Fruit fly (Drosophila melanogaster) whole organism, embryonic: ENCODE data around the gene AP-1sigma.

ENCODE experiments used
- Awh ChIP-seq: fragments of 200-800 bp; sonication (Bioruptor generic); IDR thresholded peaks from 2 replicates; pipeline ENCODE4, ENCODE4 v1.3.6; 2022; ENCODE audit warnings: missing biosample characterization, missing genetic modification characterization
- Bteb2 ChIP-seq: fragments of 200-800 bp; sonication (Bioruptor generic); optimal IDR thresholded peaks from 2 replicates; lab custom pipeline; 2016; ENCODE audit warnings: missing biosample characterization, missing genetic modification characterization
- CG11398 ChIP-seq: fragments of 200-800 bp; sonication (Bioruptor generic); optimal IDR thresholded peaks from 2 replicates; lab custom pipeline; 2016; ENCODE audit warnings: missing biosample characterization, missing genetic modification characterization
- CG13287 ChIP-seq: fragments of 200-800 bp; sonication (Bioruptor generic); IDR thresholded peaks from 2 replicates; pipeline ENCODE4 v1.3.6; 2022; ENCODE audit warnings: missing biosample characterization, missing genetic modification characterization; ENCODE audit not compliant: partially characterized antibody
- CG17612 ChIP-seq: fragments of 200-800 bp; sonication (Bioruptor generic); IDR thresholded peaks from 2 replicates; pipeline ENCODE4 v1.3.6; 2022; ENCODE audit warnings: missing biosample characterization, missing genetic modification characterization
- CG17912 ChIP-seq: fragments of 200-800 bp; sonication (Bioruptor generic); optimal IDR thresholded peaks from 2 replicates; lab custom pipeline; 2018; ENCODE audit warnings: missing biosample characterization, mild to moderate bottlenecking, missing genetic modification characterization
- CG18764 ChIP-seq: fragments of 200-800 bp; sonication (Bioruptor generic); optimal IDR thresholded peaks from 3 replicates; lab custom pipeline; 2016; ENCODE audit warnings: missing biosample characterization, missing genetic modification characterization
- CG2199 ChIP-seq: fragments of 200-800 bp; sonication (Bioruptor generic); IDR thresholded peaks from 3 replicates; pipeline ENCODE4 v1.3.6; 2022; ENCODE audit warnings: missing biosample characterization, missing genetic modification characterization
- CG2889 ChIP-seq: fragments of 200-800 bp; sonication (Bioruptor generic); IDR thresholded peaks from 3 replicates; pipeline ENCODE4 v1.3.6; 2022; ENCODE audit warnings: missing biosample characterization, missing genetic modification characterization
- CG33213 ChIP-seq: fragments of 200-800 bp; sonication (Bioruptor generic); optimal IDR thresholded peaks from 3 replicates; lab custom pipeline; 2016; ENCODE audit warnings: missing biosample characterization, missing genetic modification characterization
- CG3407 ChIP-seq: fragments of 200-800 bp; sonication (Bioruptor generic); optimal IDR thresholded peaks from 2 replicates; lab custom pipeline; 2018; ENCODE audit warnings: missing biosample characterization, mild to moderate bottlenecking, missing genetic modification characterization
- CG34422 ChIP-seq: fragments of 200-800 bp; sonication (Bioruptor generic); IDR thresholded peaks from 3 replicates; pipeline ENCODE4 v1.3.6; 2022; ENCODE audit warnings: missing biosample characterization, missing genetic modification characterization
- CG3847 ChIP-seq: fragments of 200-800 bp; sonication (Bioruptor generic); IDR thresholded peaks from 2 replicates; pipeline ENCODE4 v1.3.6; 2022; ENCODE audit warnings: missing biosample characterization, missing genetic modification characterization
- CG4360 ChIP-seq: fragments of 200-800 bp; sonication (Bioruptor generic); IDR thresholded peaks from 2 replicates; pipeline ENCODE4 v1.3.6; 2022; ENCODE audit warnings: missing biosample characterization, missing genetic modification characterization
- CG4707 ChIP-seq: fragments of 200-800 bp; sonication (Bioruptor generic); optimal IDR thresholded peaks from 2 replicates; lab custom pipeline; 2018; ENCODE audit warnings: missing biosample characterization, mild to moderate bottlenecking, missing genetic modification characterization, moderate library complexity
- CG6175 ChIP-seq: fragments of 200-800 bp; sonication (Bioruptor generic); IDR thresholded peaks from 3 replicates; pipeline ENCODE4 v1.3.6; 2022; ENCODE audit warnings: missing biosample characterization, missing genetic modification characterization
- CG6654 ChIP-seq: fragments of 200-800 bp; sonication (Bioruptor generic); optimal IDR thresholded peaks from 2 replicates; lab custom pipeline; 2017; ENCODE audit warnings: missing biosample characterization, mild to moderate bottlenecking, missing genetic modification characterization
- CG7987 ChIP-seq: fragments of 200-800 bp; sonication (Bioruptor generic); optimal IDR thresholded peaks from 2 replicates; lab custom pipeline; 2018; ENCODE audit warnings: missing biosample characterization, mild to moderate bottlenecking, missing genetic modification characterization, moderate library complexity
- CG9727 ChIP-seq: fragments of 200-800 bp; sonication (Bioruptor generic); optimal IDR thresholded peaks from 3 replicates; lab custom pipeline; 2017; ENCODE audit warnings: missing biosample characterization, mild to moderate bottlenecking, missing genetic modification characterization
- CG9797 ChIP-seq: fragments of 200-800 bp; sonication (Bioruptor generic); optimal IDR thresholded peaks from 3 replicates; lab custom pipeline; 2018; ENCODE audit warnings: missing biosample characterization, mild to moderate bottlenecking, missing genetic modification characterization
- CG9876 ChIP-seq: fragments of 200-800 bp; sonication (Bioruptor generic); optimal IDR thresholded peaks from 2 replicates; lab custom pipeline; 2016; ENCODE audit warnings: missing biosample characterization, missing genetic modification characterization
- CoRest ChIP-seq: fragments of 200-800 bp; sonication (Bioruptor generic); optimal IDR thresholded peaks from 3 replicates; lab custom pipeline; 2018; ENCODE audit warnings: missing biosample characterization, mild to moderate bottlenecking, missing genetic modification characterization, moderate library complexity
- Deaf1 ChIP-seq: fragments of 200-800 bp; optimal IDR thresholded peaks from 3 replicates; lab custom pipeline; 2019; ENCODE audit warnings: missing biosample characterization, mild to moderate bottlenecking, missing genetic modification characterization, moderate library complexity
- Dip2 ChIP-seq: fragments of 200-800 bp; sonication (Bioruptor generic); IDR thresholded peaks from 2 replicates; pipeline ENCODE4 v1.3.6; 2022; ENCODE audit warnings: missing biosample characterization, missing genetic modification characterization
- Dll ChIP-seq: fragments of 200-800 bp; sonication (Bioruptor generic); IDR thresholded peaks from 4 replicates; pipeline ENCODE4 v1.3.6; 2022; ENCODE audit warnings: missing biosample characterization, missing genetic modification characterization; ENCODE audit not compliant: partially characterized antibody
- E2f2 ChIP-seq: fragments of 200-800 bp; sonication (Bioruptor generic); IDR thresholded peaks from 2 replicates; pipeline ENCODE4 v1.3.6; 2022; ENCODE audit warnings: missing biosample characterization, missing genetic modification characterization
- Elba2 ChIP-seq: fragments of 200-800 bp; sonication (Bioruptor generic); optimal IDR thresholded peaks from 3 replicates; lab custom pipeline; 2016; ENCODE audit warnings: missing biosample characterization, missing genetic modification characterization
- Fer1 ChIP-seq: fragments of 200-800 bp; sonication (Bioruptor generic); optimal IDR thresholded peaks from 2 replicates; lab custom pipeline; 2017; ENCODE audit warnings: missing biosample characterization, mild to moderate bottlenecking, missing genetic modification characterization
- Gug ChIP-seq: fragments of 200-800 bp; sonication (Bioruptor generic); IDR thresholded peaks from 4 replicates; pipeline ENCODE4 v1.3.6; 2022; ENCODE audit warnings: missing biosample characterization, missing genetic modification characterization
- Kr ChIP-seq: fragments of 200-800 bp; sonication (Bioruptor generic); optimal IDR thresholded peaks from 2 replicates; lab custom pipeline; 2017; ENCODE audit warnings: missing biosample characterization, mild to moderate bottlenecking, missing genetic modification characterization
- MESR4 ChIP-seq: fragments of 200-800 bp; sonication (Bioruptor generic); optimal IDR thresholded peaks from 2 replicates; lab custom pipeline; 2018; ENCODE audit warnings: missing biosample characterization, mild to moderate bottlenecking, missing genetic modification characterization, moderate library complexity
- Mes4 ChIP-seq: fragments of 200-800 bp; sonication (Bioruptor generic); optimal IDR thresholded peaks from 2 replicates; lab custom pipeline; 2016; ENCODE audit warnings: missing biosample characterization, missing genetic modification characterization
- Nf-YA ChIP-seq: fragments of 200-800 bp; sonication (Bioruptor generic); IDR thresholded peaks from 2 replicates; pipeline ENCODE4 v1.3.6; 2022; ENCODE audit warnings: missing biosample characterization, missing genetic modification characterization
- Optix ChIP-seq: fragments of 200-800 bp; sonication (Bioruptor generic); IDR thresholded peaks from 3 replicates; pipeline ENCODE4 v1.3.6; 2022; ENCODE audit warnings: missing biosample characterization, missing genetic modification characterization
- Side ChIP-seq: fragments of 200-800 bp; sonication (Bioruptor generic); optimal IDR thresholded peaks from 2 replicates; lab custom pipeline; 2016; ENCODE audit warnings: missing biosample characterization, missing genetic modification characterization
- Sin3A ChIP-seq: fragments of >200 bp; optimal IDR thresholded peaks from 2 replicates; lab custom pipeline; 2018
- ap ChIP-seq: fragments of 200-800 bp; sonication (Bioruptor generic); IDR thresholded peaks from 2 replicates; pipeline ENCODE4 v1.3.6; 2022; ENCODE audit warnings: missing biosample characterization, missing genetic modification characterization
- ato ChIP-seq: fragments of 200-800 bp; sonication (Bioruptor generic); IDR thresholded peaks from 2 replicates; pipeline ENCODE4 v1.3.6; 2022; ENCODE audit warnings: missing biosample characterization, missing genetic modification characterization; ENCODE audit not compliant: partially characterized antibody
- eve ChIP-seq, 2 experiments: fragments of >200 bp; optimal IDR thresholded peaks; 2 replicates each; lab custom pipeline; 2017; ENCODE audit warnings: missing biosample characterization in 2 of 2, missing genetic modification characterization in 2 of 2
- fd96Cb ChIP-seq: fragments of 200-800 bp; sonication (Bioruptor generic); optimal IDR thresholded peaks from 2 replicates; lab custom pipeline; 2018; ENCODE audit warnings: missing biosample characterization, mild to moderate bottlenecking, missing genetic modification characterization, moderate library complexity
- fu2 ChIP-seq: fragments of 200-800 bp; sonication (Bioruptor generic); optimal IDR thresholded peaks from 2 replicates; lab custom pipeline; 2016; ENCODE audit warnings: missing biosample characterization, missing genetic modification characterization
- gt ChIP-seq: fragments of 200-800 bp; sonication (Bioruptor generic); IDR thresholded peaks from 2 replicates; pipeline ENCODE4 v1.3.6; 2022; ENCODE audit warnings: missing biosample characterization, missing genetic modification characterization
- hkb ChIP-seq, 2 experiments: fragments of 200-800 bp in 1 of 2; fragments of >200 bp in 1 of 2; sonication (Bioruptor generic) in 1 of 2; IDR thresholded peaks in 1 of 2; optimal IDR thresholded peaks in 1 of 2; 2 replicates each; pipeline versions ENCODE4 v1.3.6 to Lab custom; 2017 to 2022; ENCODE audit warnings: missing biosample characterization in 1 of 2, missing genetic modification characterization in 1 of 2
- jigr1 ChIP-seq: fragments of 200-800 bp; sonication (Bioruptor generic); IDR thresholded peaks from 3 replicates; pipeline ENCODE4 v1.3.6; 2022; ENCODE audit warnings: missing biosample characterization, missing genetic modification characterization
- lilli ChIP-seq: fragments of 200-800 bp; sonication (Bioruptor generic); optimal IDR thresholded peaks from 3 replicates; lab custom pipeline; 2016; ENCODE audit warnings: missing biosample characterization, missing genetic modification characterization
- sisA ChIP-seq: fragments of 200-800 bp; sonication (Bioruptor generic); IDR thresholded peaks from 2 replicates; pipeline ENCODE4 v1.3.6; 2022; ENCODE audit warnings: missing biosample characterization, missing genetic modification characterization
- sob ChIP-seq: fragments of 200-800 bp; sonication (Bioruptor generic); IDR thresholded peaks from 2 replicates; pipeline ENCODE4 v1.3.6; 2022; ENCODE audit warnings: missing biosample characterization, missing genetic modification characterization
- tna ChIP-seq: fragments of 200-800 bp; sonication (Bioruptor generic); IDR thresholded peaks from 2 replicates; pipeline ENCODE4 v1.3.6; 2022; ENCODE audit warnings: missing biosample characterization, missing genetic modification characterization; ENCODE audit not compliant: partially characterized antibody
- zen2 ChIP-seq: fragments of 200-800 bp; sonication (Bioruptor generic); IDR thresholded peaks from 3 replicates; pipeline ENCODE4 v1.3.6; 2022; ENCODE audit warnings: missing biosample characterization, missing genetic modification characterization; ENCODE audit not compliant: partially characterized antibody

Gene AP-1sigma

DNA sequence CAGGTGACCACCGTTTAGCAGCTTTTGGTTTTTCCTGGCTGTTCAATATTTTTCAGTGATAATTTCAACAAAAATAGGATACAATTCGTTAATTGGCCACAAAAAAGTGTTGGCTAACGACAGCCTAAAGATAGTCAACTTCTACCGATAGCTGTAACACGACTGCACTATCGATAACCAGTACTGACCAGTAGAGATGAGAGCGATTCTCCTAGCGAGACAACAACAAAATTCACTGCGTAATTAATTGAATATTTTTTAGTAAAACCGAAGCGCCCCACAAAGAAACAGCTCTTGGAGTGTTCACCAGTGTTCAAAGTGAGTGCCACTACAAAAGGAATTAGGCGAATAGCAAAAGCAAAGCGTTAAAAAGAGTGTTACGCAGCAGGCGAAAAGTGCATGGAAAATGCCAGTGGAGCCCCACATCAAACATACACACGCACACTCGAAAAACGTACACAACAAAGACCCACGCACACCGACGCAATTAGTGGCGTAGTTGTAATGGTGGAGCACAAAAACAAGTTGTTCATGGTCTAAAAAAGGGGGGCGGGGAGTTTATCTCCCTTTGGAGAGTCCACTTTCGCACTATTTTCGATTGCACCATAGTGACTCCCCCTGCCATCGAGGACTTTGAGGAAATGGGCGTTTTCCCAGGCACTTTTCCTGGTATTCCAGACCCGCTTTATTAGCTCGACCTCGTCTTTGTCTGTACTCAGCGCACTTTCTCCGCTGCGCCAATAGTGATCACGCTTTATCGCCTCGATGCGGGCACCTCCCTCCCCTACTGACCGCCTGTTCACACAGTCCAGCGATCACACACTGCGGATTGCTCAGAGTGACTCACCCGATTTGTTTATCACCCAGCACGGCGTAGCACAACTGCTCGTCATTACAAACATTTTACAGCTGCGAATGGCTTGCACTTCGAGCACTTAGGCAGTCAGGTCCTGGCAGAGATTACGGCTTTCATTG is 34.7 kb downstream of the AP-1sigma start, which contains the start of the genes Epp and Rab7 (continued):
- TF ChIP-seq zen2 (GFP tag; lab: Robert Waterston, UW) (peak; percentile 94), eve (GFP tag; optimal IDR thresholded peaks at IDR 0.05; lab: Kevin White, UChicago) (no peak), CG2199 (GFP tag; lab: Robert Waterston, UW) (no peak), CG3407 (GFP tag; lab: Kevin White, UChicago) (no peak), CG11398 (GFP tag; lab: Kevin White, UChicago) (no peak), MESR4 (GFP tag; lab: Kevin White, UChicago) (peak; percentile 99), hkb (optimal IDR thresholded peaks at IDR 0.05; lab: Kevin White, UChicago) (no peak), hkb (GFP tag; IDR thresholded peaks at IDR 0.05; lab: Robert Waterston, UW) (no peak), CG33213 (GFP tag; lab: Kevin White, UChicago) (peak; percentile 51), CG18764 (peak; percentile 30), lilli (GFP tag; lab: Kevin White, UChicago) (peak; percentile 67), ap (no peak), fu2 (GFP tag; lab: Kevin White, UChicago) (peak; percentile 55), CG6654 (GFP tag; lab: Kevin White, UChicago) (no peak), CG17612 (GFP tag; lab: Robert Waterston, UW) (no peak), CG9876 (GFP tag; lab: Kevin White, UChicago) (no peak), Fer1 (peak; percentile 3), Mes4 (GFP tag; lab: Kevin White, UChicago) (no peak), jigr1 (GFP tag; lab: Robert Waterston, UW) (no peak), CG9797 (GFP tag; lab: Kevin White, UChicago) (peak; percentile 39), Bteb2 (GFP tag; lab: Kevin White, UChicago) (peak; percentile 59), CG4360 (GFP tag; lab: Robert Waterston, UW) (peak; percentile 82), Kr (GFP tag; lab: Kevin White, UChicago) (no peak), CG6175 (GFP tag; lab: Robert Waterston, UW) (no peak), CG7987 (peak; percentile 35), Elba2 (GFP tag; lab: Kevin White, UChicago) (no peak), sob (GFP tag; lab: Robert Waterston, UW) (peak; percentile 82), E2f2 (GFP tag; lab: Robert Waterston, UW) (peak; percentile 20; the same call in 1 of the 2 replicates), CG9727 (GFP tag; lab: Kevin White, UChicago) (no peak), CoRest (tag; lab: Kevin White, UChicago) (peak; percentile 8), Side (GFP tag; lab: Kevin White, UChicago) (peak; percentile 0), ato (GFP tag; lab: Robert Waterston, UW) (peak; percentile 87), CG2889 (GFP tag; lab: Robert Waterston, UW) (no peak), Nf-YA (no peak), Optix (no peak), tna (GFP tag; lab: Robert Waterston, UW) (peak; percentile 78), Awh (GFP tag; lab: Robert Waterston, UW) (no peak), CG13287 (peak; percentile 91), CG4707 (peak; percentile 15), Deaf1 (tag; lab: Kevin White, UChicago) (no peak), CG34422 (GFP tag; lab: Robert Waterston, UW) (peak; percentile 76; the same call in 2 of the 3 replicates), Dll (GFP tag; lab: Robert Waterston, UW) (peak; percentile 89), CG17912 (peak; percentile 22), Gug (GFP tag; lab: Robert Waterston, UW) (no peak; the same call in 3 of the 4 replicates), sisA (GFP tag; lab: Robert Waterston, UW) (peak; percentile 22; the same call in 1 of the 2 replicates), fd96Cb (tag; lab: Kevin White, UChicago) (no peak), CG3847 (GFP tag; lab: Robert Waterston, UW) (peak; percentile 75), Sin3A (lab: Kevin White, UChicago) (peak; percentile 80), Dip2 (GFP tag; lab: Robert Waterston, UW) (no peak), gt (GFP tag; lab: Robert Waterston, UW) (no peak)
